Worm (Caenorhabditis elegans) whole organism, L1 larva: ENCODE results near the gene T28H11.7.

Experiments
- egl-13 ChIP-seq: sonication (generic microtip); optimal IDR thresholded peaks from 2 replicates; lab custom pipeline; 2016; ENCODE audit warnings: missing genotype, missing genetic modification reagents, missing genetic modification characterization, missing compliant biosample characterization
- elt-3 ChIP-seq, 6 experiments: fragments of 150-350 bp in 1 of 6; sonication (generic microtip); optimal IDR thresholded peaks; 2 replicates each; lab custom pipeline; 2017 to 2018; ENCODE audit warnings: missing biosample characterization in 6 of 6, missing genetic modification characterization in 6 of 6, inconsistent platforms in 1 of 6
- nhr-12 ChIP-seq: sonication (generic microtip); optimal IDR thresholded peaks from 2 replicates; lab custom pipeline; 2017; ENCODE audit warnings: missing biosample characterization, missing genetic modification characterization

DNA sequence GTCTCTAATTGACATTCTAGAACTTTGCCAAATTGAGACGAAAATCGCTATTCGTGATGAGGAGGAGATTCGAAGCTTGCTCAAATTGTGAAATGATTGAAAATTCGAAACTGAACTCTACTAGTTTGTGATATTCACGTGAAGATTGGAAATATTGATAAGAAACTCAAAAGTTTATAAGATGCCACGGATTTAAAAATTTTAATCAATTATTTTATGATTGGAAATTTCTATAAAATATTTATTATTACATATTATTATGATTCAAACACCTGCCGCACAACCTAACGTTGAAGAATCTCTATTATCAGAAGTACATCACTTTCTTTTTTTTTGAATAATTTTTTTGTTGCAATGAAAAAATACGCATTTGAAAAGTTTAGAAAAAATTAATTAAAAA lies 28.4 kb downstream of the T28H11.7 start, which contains the start of gene E03H12.7:
- TF ChIP-seq egl-13 (no peak), elt-3 (tag; optimal IDR thresholded peaks at IDR 0.05; lab: Kevin White, UChicago) (no peak), nhr-12 (tag; lab: Kevin White, UChicago) (no peak)
